Worm (Caenorhabditis elegans) whole organism, mixed stage, embryonic: Measurements from ENCODE around the gene srsx-16.

Experiments used
- M03D4.4 ChIP-seq: sonication (generic microtip); optimal IDR thresholded peaks from 2 replicates; lab custom pipeline; 2017; ENCODE audit warnings: mild to moderate bottlenecking, missing genetic modification characterization, missing compliant biosample characterization
- bed-3 ChIP-seq: fragments of 200-800 bp; sonication (Bioruptor generic); optimal IDR thresholded peaks from 3 replicates; lab custom pipeline; 2018; ENCODE audit warnings: mild to moderate bottlenecking, missing genetic modification characterization, moderate library complexity, missing compliant biosample characterization
- blmp-1 ChIP-seq: fragments of 150-350 bp; optimal IDR thresholded peaks from 2 replicates; lab custom pipeline; 2014; ENCODE audit warnings: missing biosample characterization, missing genetic modification characterization
- ceh-43 ChIP-seq: fragments of 200-800 bp; sonication (Bioruptor generic); optimal IDR thresholded peaks from 2 replicates; lab custom pipeline; 2018; ENCODE audit warnings: mild to moderate bottlenecking, missing genetic modification characterization, moderate library complexity, missing compliant biosample characterization
- ceh-83 ChIP-seq: fragments of 200-800 bp; sonication (Bioruptor generic); optimal IDR thresholded peaks from 2 replicates; lab custom pipeline; 2018; ENCODE audit warnings: mild to moderate bottlenecking, missing genetic modification characterization, missing compliant biosample characterization
- ces-1 ChIP-seq: fragments of 150-350 bp; optimal IDR thresholded peaks from 2 replicates; lab custom pipeline; 2014; ENCODE audit warnings: missing biosample characterization, missing genetic modification reagents, missing genetic modification characterization
- drap-1 ChIP-seq: fragments of 200-800 bp; sonication (Bioruptor generic); optimal IDR thresholded peaks from 3 replicates; lab custom pipeline; 2018; ENCODE audit warnings: mild to moderate bottlenecking, missing genetic modification characterization, missing compliant biosample characterization
- elt-1 ChIP-seq: sonication (generic microtip); optimal IDR thresholded peaks from 2 replicates; lab custom pipeline; 2017; ENCODE audit warnings: missing genetic modification characterization, mild to moderate bottlenecking, missing compliant biosample characterization, antibody characterized with exemption, moderate library complexity, borderline replicate concordance; ENCODE audit not compliant: insufficient read depth
- elt-3 ChIP-seq: fragments of 150-350 bp; optimal IDR thresholded peaks from 2 replicates; lab custom pipeline; 2014; ENCODE audit warnings: missing biosample characterization, missing genetic modification characterization
- flh-1 ChIP-seq: fragments of 200-800 bp; sonication (Bioruptor generic); optimal IDR thresholded peaks from 2 replicates; lab custom pipeline; 2018; ENCODE audit warnings: mild to moderate bottlenecking, missing genetic modification characterization, moderate library complexity, missing compliant biosample characterization
- ham-2 ChIP-seq: fragments of 200-800 bp; sonication (Bioruptor generic); optimal IDR thresholded peaks from 2 replicates; lab custom pipeline; 2018; ENCODE audit warnings: mild to moderate bottlenecking, missing genetic modification characterization, missing compliant biosample characterization
- hlh-1 ChIP-seq: fragments of 150-350 bp; optimal IDR thresholded peaks from 2 replicates; lab custom pipeline; 2014; ENCODE audit warnings: missing biosample characterization, missing genetic modification reagents, missing genetic modification characterization
- lin-13 ChIP-seq: fragments of 150-350 bp; optimal IDR thresholded peaks from 2 replicates; lab custom pipeline; 2014; ENCODE audit warnings: missing biosample characterization, missing genetic modification characterization
- lsy-2 ChIP-seq: fragments of 150-350 bp; optimal IDR thresholded peaks from 2 replicates; lab custom pipeline; 2014; ENCODE audit warnings: missing biosample characterization, missing genetic modification characterization
- mab-5 ChIP-seq: fragments of 150-350 bp; optimal IDR thresholded peaks from 2 replicates; lab custom pipeline; 2014; ENCODE audit warnings: missing biosample characterization, missing genetic modification characterization
- mep-1 ChIP-seq: fragments of 150-350 bp; optimal IDR thresholded peaks from 2 replicates; lab custom pipeline; 2017; ENCODE audit warnings: missing biosample characterization, missing genetic modification reagents, missing genetic modification characterization, inconsistent platforms
- mls-2 ChIP-seq: sonication (generic microtip); optimal IDR thresholded peaks from 2 replicates; lab custom pipeline; 2016; ENCODE audit warnings: mild to moderate bottlenecking, missing genetic modification characterization, moderate library complexity, missing compliant biosample characterization
- nhr-12 ChIP-seq: fragments of 150-350 bp; optimal IDR thresholded peaks from 2 replicates; lab custom pipeline; 2014; ENCODE audit warnings: missing biosample characterization, missing genetic modification characterization
- nhr-2 ChIP-seq: fragments of 150-350 bp; optimal IDR thresholded peaks from 2 replicates; lab custom pipeline; 2014; ENCODE audit warnings: missing biosample characterization, missing genetic modification characterization
- nhr-237 ChIP-seq: fragments of 150-350 bp; optimal IDR thresholded peaks from 2 replicates; lab custom pipeline; 2014; ENCODE audit warnings: missing biosample characterization, missing genetic modification characterization
- nhr-28 ChIP-seq: fragments of 150-350 bp; optimal IDR thresholded peaks from 2 replicates; lab custom pipeline; 2014; ENCODE audit warnings: missing biosample characterization, missing genetic modification characterization
- nhr-76 ChIP-seq: sonication (generic microtip); optimal IDR thresholded peaks from 2 replicates; lab custom pipeline; 2017; ENCODE audit warnings: missing biosample characterization, missing genetic modification characterization
- pha-4 ChIP-seq: fragments of 150-350 bp; optimal IDR thresholded peaks from 2 replicates; lab custom pipeline; 2018; ENCODE audit warnings: missing biosample characterization, missing genetic modification reagents, missing genetic modification characterization
- sem-2 ChIP-seq: fragments of 200-800 bp; sonication (Bioruptor generic); optimal IDR thresholded peaks from 2 replicates; lab custom pipeline; 2018; ENCODE audit warnings: mild to moderate bottlenecking, missing genetic modification characterization, missing compliant biosample characterization
- sptf-1 ChIP-seq: sonication (generic microtip); optimal IDR thresholded peaks from 2 replicates; lab custom pipeline; 2017; ENCODE audit warnings: mild to moderate bottlenecking, missing genetic modification characterization, moderate library complexity, missing compliant biosample characterization
- tbx-8 ChIP-seq: fragments of 200-800 bp; sonication (Bioruptor generic); optimal IDR thresholded peaks from 2 replicates; lab custom pipeline; 2018; ENCODE audit warnings: mild to moderate bottlenecking, missing genetic modification characterization, moderate library complexity, missing compliant biosample characterization
- unc-120 ChIP-seq: sonication (generic microtip); optimal IDR thresholded peaks from 2 replicates; lab custom pipeline; 2017; ENCODE audit warnings: missing genetic modification characterization, missing compliant biosample characterization; ENCODE audit not compliant: poor library complexity, severe bottlenecking
- unc-39 ChIP-seq: fragments of 150-350 bp; optimal IDR thresholded peaks from 2 replicates; lab custom pipeline; 2014; ENCODE audit warnings: missing biosample characterization, missing genetic modification characterization
- unc-62 ChIP-seq: fragments of 150-350 bp; optimal IDR thresholded peaks from 2 replicates; lab custom pipeline; 2014; ENCODE audit warnings: missing biosample characterization, missing genetic modification reagents, missing genetic modification characterization
- zip-8 ChIP-seq: fragments of 150-350 bp; optimal IDR thresholded peaks from 2 replicates; lab custom pipeline; 2014; ENCODE audit warnings: missing biosample characterization, missing genetic modification characterization

srsx-16 gene

DNA sequence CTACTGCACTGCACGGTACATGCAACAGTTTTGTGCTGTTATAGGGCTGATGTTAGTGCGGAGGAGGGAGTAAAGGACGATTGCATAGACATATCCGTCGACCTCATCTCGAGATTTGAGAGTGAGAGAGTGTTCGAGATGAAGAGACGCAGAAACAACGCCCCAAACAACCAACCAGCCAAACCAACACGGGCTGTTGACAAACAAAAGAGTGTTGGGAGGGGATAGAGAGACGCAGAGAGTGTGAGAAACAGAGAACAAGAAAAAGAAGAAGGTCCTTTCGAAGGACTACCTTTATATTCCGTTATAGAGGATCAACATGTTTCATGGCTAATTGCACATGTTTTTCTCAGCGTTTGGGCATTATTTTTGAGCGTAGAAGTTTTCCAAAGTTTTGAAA lies 19.2 kb downstream of the srsx-16 start (continued):
- TF ChIP-seq nhr-2, result peak; percentile 78

DNA sequence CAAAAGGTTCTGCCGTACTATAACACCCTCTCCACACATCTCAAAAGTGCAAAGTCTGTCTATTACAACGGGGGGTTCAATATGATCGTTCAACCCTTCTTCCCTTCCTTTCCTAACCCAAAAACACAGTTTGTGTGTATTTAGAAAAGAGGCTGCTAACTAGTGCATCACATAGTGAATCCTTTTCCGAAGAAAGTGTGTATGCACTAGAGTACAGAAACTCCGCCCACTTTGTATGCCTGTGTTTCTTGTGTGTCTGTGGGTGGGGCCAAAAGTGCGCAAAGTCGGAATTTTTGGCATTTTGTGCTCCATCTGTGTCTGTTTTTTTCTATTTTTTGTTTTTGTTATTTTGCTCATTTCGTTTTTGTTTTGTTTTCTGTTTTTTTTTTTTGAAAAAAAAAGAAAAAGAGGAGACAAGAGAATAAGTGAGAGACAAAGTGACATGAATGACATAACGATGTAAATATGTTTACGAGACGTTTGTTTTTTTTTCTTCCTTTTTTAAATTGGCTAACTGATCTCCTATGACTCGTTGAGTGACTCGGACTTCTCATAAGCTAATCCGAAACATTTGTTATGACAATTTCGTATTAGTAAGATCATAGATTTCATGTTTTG lies 20.9 kb downstream of the srsx-16 start:
- TF ChIP-seq mab-5, result no peak
- no peak for TF ChIP-seq ces-1
- TF ChIP-seq nhr-237 (tag; lab: Kevin White, UChicago), result no peak
- TF ChIP-seq hlh-1 (tag; lab: Kevin White, UChicago), result no peak
- TF ChIP-seq tbx-8 (GFP tag; lab: Kevin White, UChicago), result no peak
- TF ChIP-seq ceh-83, result no peak

DNA sequence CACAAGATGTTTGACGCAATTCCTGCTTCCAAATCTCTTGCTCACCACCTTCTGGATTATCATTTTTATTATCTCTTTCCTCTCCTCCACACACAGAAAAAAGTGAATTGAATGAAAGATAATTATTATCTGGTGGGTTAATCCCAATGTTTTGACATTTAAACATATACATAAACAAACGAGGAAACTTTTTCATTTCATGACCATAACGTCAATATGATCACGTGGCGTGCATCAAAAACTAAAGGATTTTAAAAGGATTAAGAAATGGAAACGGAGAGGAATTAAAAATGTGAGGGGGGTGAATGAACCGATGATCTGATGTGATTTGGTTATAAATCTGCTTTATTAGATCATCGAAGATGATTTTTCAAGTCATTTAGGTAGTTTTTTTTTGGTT lies 24.0 kb downstream of the srsx-16 start:
- TF ChIP-seq elt-1 (tag; lab: Kevin White, UChicago), result no peak
- TF ChIP-seq elt-3 (tag; lab: Kevin White, UChicago), result no peak
- TF ChIP-seq lin-13, result no peak
- no peak for TF ChIP-seq sptf-1 (tag; lab: Kevin White, UChicago)
- TF ChIP-seq blmp-1 (tag; lab: Kevin White, UChicago), result no peak
- no peak for TF ChIP-seq flh-1 (GFP tag; lab: Kevin White, UChicago)
- TF ChIP-seq nhr-28 (tag; lab: Kevin White, UChicago), result no peak
- TF ChIP-seq lsy-2 (tag; lab: Kevin White, UChicago), result no peak

DNA sequence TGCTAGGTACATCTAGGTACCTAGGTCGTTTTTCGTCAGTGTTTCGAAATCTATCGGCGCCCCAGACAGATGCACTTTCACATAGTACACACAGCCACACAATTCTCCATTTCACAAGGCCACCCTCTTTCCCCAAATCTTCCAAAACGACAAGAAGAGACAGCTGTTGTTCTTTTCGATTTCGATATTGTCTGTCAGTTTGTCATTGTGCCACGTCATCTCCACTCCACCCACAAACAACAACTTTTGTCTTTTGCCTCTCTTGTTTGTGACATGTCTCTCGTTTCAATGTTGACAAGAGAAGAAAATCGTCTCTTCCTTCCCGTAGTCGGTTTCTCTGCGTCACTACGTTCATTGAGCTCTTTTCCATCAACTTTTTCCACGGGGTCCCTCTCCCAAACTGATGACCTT lies 25.7 kb downstream of the srsx-16 start:
- no peak for TF ChIP-seq ham-2 (GFP tag; lab: Kevin White, UChicago)
- no peak for TF ChIP-seq unc-39 (tag; lab: Kevin White, UChicago)
- peak; percentile 99 for TF ChIP-seq unc-62 (GFP tag; lab: Kevin White, UChicago)
- TF ChIP-seq blmp-1 (tag; lab: Kevin White, UChicago), result no peak
- TF ChIP-seq lin-13, result no peak
- no peak for TF ChIP-seq M03D4.4 (tag; lab: Kevin White, UChicago)
- no peak for TF ChIP-seq sem-2 (GFP tag; lab: Kevin White, UChicago)
- no peak for TF ChIP-seq ceh-43 (GFP tag; lab: Kevin White, UChicago)
- no peak for TF ChIP-seq drap-1 (GFP tag; lab: Kevin White, UChicago)
- TF ChIP-seq bed-3, result no peak
- no peak for TF ChIP-seq mls-2
- TF ChIP-seq hlh-1 (tag; lab: Kevin White, UChicago), result peak; percentile 94
- no peak for TF ChIP-seq zip-8 (tag; lab: Kevin White, UChicago)
- TF ChIP-seq nhr-2, result no peak
- TF ChIP-seq pha-4 (tag; lab: Kevin White, UChicago), result peak; percentile 65
- TF ChIP-seq mep-1, result no peak
- TF ChIP-seq nhr-12 (tag; lab: Kevin White, UChicago), result no peak
- peak; percentile 66 for TF ChIP-seq unc-120 (tag; lab: Kevin White, UChicago)
- TF ChIP-seq lsy-2 (tag; lab: Kevin White, UChicago), result no peak
- no peak for TF ChIP-seq nhr-76 (tag; lab: Kevin White, UChicago)
- TF ChIP-seq ces-1, result no peak
- no peak for TF ChIP-seq mab-5
- no peak for TF ChIP-seq ceh-83
- no peak for TF ChIP-seq sptf-1 (tag; lab: Kevin White, UChicago)

DNA sequence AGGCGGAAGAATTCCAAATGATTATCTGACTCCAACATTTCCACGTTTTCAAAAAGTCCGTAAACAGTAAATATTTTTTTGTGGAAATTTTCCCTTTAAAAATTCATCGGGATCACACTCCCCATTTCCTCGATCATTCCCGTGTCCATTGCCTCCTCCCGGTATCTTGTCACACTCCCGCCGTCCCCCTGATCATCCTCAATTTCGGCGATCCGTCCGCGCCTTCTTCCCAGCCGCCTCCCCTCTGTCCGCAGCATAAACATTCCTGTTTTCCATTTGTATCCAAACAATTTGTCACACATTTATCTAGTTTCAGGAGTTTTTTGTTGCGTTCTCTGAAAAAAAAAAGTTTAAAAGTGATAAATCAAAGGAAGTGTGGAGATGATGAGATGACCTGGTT lies 26.6 kb downstream of the srsx-16 start:
- TF ChIP-seq nhr-76 (tag; lab: Kevin White, UChicago), result no peak
- no peak for TF ChIP-seq nhr-2
- no peak for TF ChIP-seq ces-1
- TF ChIP-seq ceh-83, result no peak

DNA sequence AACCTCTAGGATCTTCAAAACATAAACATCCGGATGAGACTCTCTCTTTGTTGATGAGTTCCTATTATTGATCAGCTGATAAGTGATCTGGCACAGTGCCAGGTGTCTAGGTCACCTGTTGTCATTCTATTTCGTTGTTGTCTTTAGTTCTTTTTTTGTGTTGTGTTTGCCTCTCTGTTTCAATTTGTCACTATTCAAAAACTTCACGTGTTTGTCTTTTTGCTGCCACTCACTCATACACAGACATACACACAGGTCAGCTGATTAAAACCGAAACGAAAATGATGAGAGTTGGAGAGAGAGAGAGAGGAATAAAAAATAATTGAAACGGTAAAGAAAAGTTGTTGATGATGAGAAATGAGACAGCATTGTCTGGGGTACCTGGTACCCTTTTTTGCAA lies 28.4 kb downstream of the srsx-16 start:
- TF ChIP-seq unc-62 (GFP tag; lab: Kevin White, UChicago) (peak; percentile 3), unc-120 (tag; lab: Kevin White, UChicago) (no peak)
